Fruit fly (Drosophila melanogaster) whole organism, prepupa: ENCODE results near the gene Taf9.

Experiments
- CG10631 ChIP-seq: fragments of 200-800 bp; sonication (Bioruptor generic); optimal IDR thresholded peaks from 2 replicates; lab custom pipeline; 2016; ENCODE audit warnings: missing biosample characterization, missing genetic modification characterization
- CG10669 ChIP-seq: fragments of 200-800 bp; sonication (Bioruptor generic); optimal IDR thresholded peaks from 3 replicates; lab custom pipeline; 2018; ENCODE audit warnings: missing biosample characterization, mild to moderate bottlenecking, missing genetic modification characterization, moderate library complexity
- CG11294 ChIP-seq: fragments of 200-800 bp; sonication (Bioruptor generic); IDR thresholded peaks from 2 replicates; pipeline ENCODE4 v1.3.6; 2022; ENCODE audit warnings: missing biosample characterization, missing genetic modification characterization
- CG11762 ChIP-seq: fragments of 200-800 bp; sonication (Bioruptor generic); optimal IDR thresholded peaks from 3 replicates; lab custom pipeline; 2016; ENCODE audit warnings: missing biosample characterization, missing genetic modification characterization; ENCODE audit not compliant: insufficient read depth
- CG11902 ChIP-seq: fragments of 200-800 bp; sonication (Bioruptor generic); optimal IDR thresholded peaks from 3 replicates; lab custom pipeline; 2016; ENCODE audit warnings: missing biosample characterization, missing genetic modification characterization
- CG15336 ChIP-seq: fragments of 200-800 bp; sonication (Bioruptor generic); IDR thresholded peaks from 2 replicates; pipeline ENCODE4 v1.3.6; 2022; ENCODE audit warnings: missing biosample characterization, missing genetic modification characterization
- CG1621 ChIP-seq: fragments of 200-800 bp; sonication (Bioruptor generic); optimal IDR thresholded peaks from 3 replicates; lab custom pipeline; 2018; ENCODE audit warnings: missing biosample characterization, mild to moderate bottlenecking, missing genetic modification characterization
- CG34406 ChIP-seq: fragments of 200-800 bp; sonication (Bioruptor generic); optimal IDR thresholded peaks from 3 replicates; lab custom pipeline; 2016; ENCODE audit warnings: missing biosample characterization, missing genetic modification characterization
- CG6163 ChIP-seq: fragments of 200-800 bp; sonication (Bioruptor generic); IDR thresholded peaks from 3 replicates; pipeline ENCODE4 v1.3.6; 2022; ENCODE audit warnings: missing biosample characterization, missing genetic modification characterization
- CG6276 ChIP-seq: fragments of 200-800 bp; sonication (Bioruptor generic); optimal IDR thresholded peaks from 2 replicates; lab custom pipeline; 2017; ENCODE audit warnings: missing biosample characterization, mild to moderate bottlenecking, missing genetic modification characterization
- CG6792 ChIP-seq: fragments of 200-800 bp; sonication (Bioruptor generic); optimal IDR thresholded peaks from 3 replicates; lab custom pipeline; 2016; ENCODE audit warnings: missing biosample characterization, missing genetic modification characterization
- CG6808 ChIP-seq: fragments of 200-800 bp; sonication (Bioruptor generic); optimal IDR thresholded peaks from 3 replicates; lab custom pipeline; 2017; ENCODE audit warnings: missing biosample characterization, missing genetic modification characterization, mild to moderate bottlenecking, moderate library complexity, missing genetic modification reagents
- Eip78C ChIP-seq: fragments of 200-800 bp; sonication (Bioruptor generic); peaks from one replicate; lab custom pipeline; 2016; ENCODE audit warnings: missing biosample characterization, missing genetic modification characterization
- Eip93F ChIP-seq: fragments of 200-800 bp; sonication (Bioruptor generic); optimal IDR thresholded peaks from 2 replicates; lab custom pipeline; 2016; ENCODE audit warnings: missing biosample characterization, mild to moderate bottlenecking, missing genetic modification characterization
- Ets96B ChIP-seq: fragments of 200-800 bp; optimal IDR thresholded peaks from 2 replicates; lab custom pipeline; 2019; ENCODE audit warnings: missing biosample characterization, mild to moderate bottlenecking, missing genetic modification characterization, moderate library complexity
- Hr38 ChIP-seq: sonication (Bioruptor generic); optimal IDR thresholded peaks from 2 replicates; lab custom pipeline; 2016; ENCODE audit warnings: missing biosample characterization, missing genetic modification characterization
- Hr39 ChIP-seq: fragments of 200-800 bp; sonication (Bioruptor generic); optimal IDR thresholded peaks from 2 replicates; lab custom pipeline; 2016; ENCODE audit warnings: missing biosample characterization, missing genetic modification characterization
- Hr4 ChIP-seq: fragments of 200-800 bp; sonication (Bioruptor generic); optimal IDR thresholded peaks from 3 replicates; lab custom pipeline; 2016; ENCODE audit warnings: missing biosample characterization, missing genetic modification characterization
- Met ChIP-seq: fragments of 200-800 bp; sonication (Bioruptor generic); optimal IDR thresholded peaks from 3 replicates; lab custom pipeline; 2016; ENCODE audit warnings: missing biosample characterization, missing genetic modification characterization
- Sox102F ChIP-seq: fragments of 200-800 bp; sonication (Bioruptor generic); optimal IDR thresholded peaks from 2 replicates; lab custom pipeline; 2016; ENCODE audit warnings: missing biosample characterization, mild to moderate bottlenecking, missing genetic modification characterization
- Sox14 ChIP-seq: fragments of 200-800 bp; sonication (Bioruptor generic); optimal IDR thresholded peaks from 3 replicates; lab custom pipeline; 2016; ENCODE audit warnings: missing biosample characterization, missing genetic modification characterization
- achi ChIP-seq: fragments of 200-800 bp; sonication (Bioruptor generic); optimal IDR thresholded peaks from 3 replicates; lab custom pipeline; 2016; ENCODE audit warnings: missing biosample characterization, missing genetic modification characterization
- dac ChIP-seq: fragments of 200-800 bp; sonication (Bioruptor generic); optimal IDR thresholded peaks from 2 replicates; lab custom pipeline; 2017; ENCODE audit warnings: missing biosample characterization, mild to moderate bottlenecking, missing genetic modification characterization
- dsx ChIP-seq: fragments of 200-800 bp; optimal IDR thresholded peaks from 3 replicates; lab custom pipeline; 2019; ENCODE audit warnings: missing biosample characterization, mild to moderate bottlenecking, missing genetic modification characterization, moderate library complexity; ENCODE audit not compliant: poor library complexity, severe bottlenecking
- esn ChIP-seq: fragments of 200-800 bp; sonication (Bioruptor generic); optimal IDR thresholded peaks from 2 replicates; lab custom pipeline; 2016; ENCODE audit warnings: missing biosample characterization, mild to moderate bottlenecking, missing genetic modification characterization, moderate library complexity
- fd59A ChIP-seq: fragments of 200-800 bp; sonication (Bioruptor generic); optimal IDR thresholded peaks from 2 replicates; lab custom pipeline; 2017; ENCODE audit warnings: missing biosample characterization, mild to moderate bottlenecking, missing genetic modification characterization, missing genetic modification reagents
- fd85E ChIP-seq: fragments of 200-800 bp; sonication (Bioruptor generic); optimal IDR thresholded peaks from 3 replicates; lab custom pipeline; 2016; ENCODE audit warnings: missing biosample characterization, missing genetic modification characterization
- fkh ChIP-seq: fragments of 200-800 bp; sonication (Bioruptor generic); optimal IDR thresholded peaks from 3 replicates; lab custom pipeline; 2017; ENCODE audit warnings: missing biosample characterization, mild to moderate bottlenecking, missing genetic modification characterization, moderate library complexity
- pdm3 ChIP-seq: fragments of 200-800 bp; sonication (Bioruptor generic); optimal IDR thresholded peaks from 3 replicates; lab custom pipeline; 2016; ENCODE audit warnings: missing biosample characterization, missing genetic modification characterization
- salr ChIP-seq, 2 experiments: fragments of 200-800 bp; sonication (Bioruptor generic); optimal IDR thresholded peaks; 3 replicates each; lab custom pipeline; 2016 to 2018; ENCODE audit warnings: missing biosample characterization in 2 of 2, missing genetic modification characterization in 2 of 2, mild to moderate bottlenecking in 1 of 2
- ss ChIP-seq, 2 experiments: fragments of 200-800 bp; sonication (Bioruptor generic); optimal IDR thresholded peaks; 2 replicates in 1 of 2; 3 replicates in 1 of 2; lab custom pipeline; 2017 to 2018; ENCODE audit warnings: mild to moderate bottlenecking in 2 of 2, missing biosample characterization in 2 of 2, missing genetic modification characterization in 2 of 2, moderate library complexity in 1 of 2
- svp ChIP-seq: fragments of 200-800 bp; sonication (Bioruptor generic); peaks from one replicate; lab custom pipeline; 2016; ENCODE audit warnings: missing biosample characterization, missing genetic modification characterization
- topi ChIP-seq: fragments of 200-800 bp; sonication (Bioruptor generic); optimal IDR thresholded peaks from 3 replicates; lab custom pipeline; 2016; ENCODE audit warnings: missing biosample characterization, missing genetic modification characterization
- vri ChIP-seq: fragments of 200-800 bp; sonication (Bioruptor generic); optimal IDR thresholded peaks from 3 replicates; lab custom pipeline; 2016; ENCODE audit warnings: missing biosample characterization, mild to moderate bottlenecking, missing genetic modification characterization

Taf9 gene

dm6 chrX:17844623-17845022, 2.7 kb downstream of the Taf9 start, which contains the start of the genes CG8142 and Ucp4A (continued):
- peak; percentile 80 for TF ChIP-seq CG1621 (tag; lab: Kevin White, UChicago)
- TF ChIP-seq CG11762 = peak; percentile 85
- TF ChIP-seq vri (GFP tag; lab: Kevin White, UChicago) = peak; percentile 51
- TF ChIP-seq CG6163 (GFP tag; lab: Robert Waterston, UW) = peak; percentile 95
- peak; percentile 88 for TF ChIP-seq CG6808 (GFP tag; lab: Kevin White, UChicago)
- TF ChIP-seq Met (GFP tag; lab: Kevin White, UChicago) = no peak
- TF ChIP-seq Hr38 = no peak
- TF ChIP-seq CG11902 (GFP tag; lab: Kevin White, UChicago) = peak; percentile 86

dm6 chrX:17845820-17846379, 3.9 kb downstream of the Taf9 start:
- TF ChIP-seq fkh (GFP tag; lab: Kevin White, UChicago) = peak; percentile 56
- TF ChIP-seq CG15336 (GFP tag; lab: Robert Waterston, UW) = no peak
- TF ChIP-seq, all 60 proteins: peak for 1

dm6 chrX:17850179-17850578, 8.2 kb downstream of the Taf9 start, which contains the start of the genes CG15814 and Spt7:
CG15814 (minus strand) TSS chrX:17850342.
Spt7 (plus strand) TSS chrX:17850460.
- TF ChIP-seq Ets96B = no peak
- no peak for TF ChIP-seq pdm3 (GFP tag; lab: Kevin White, UChicago)
- no peak for TF ChIP-seq achi (GFP tag; lab: Kevin White, UChicago)
- TF ChIP-seq CG10631 = no peak
- TF ChIP-seq Sox102F (GFP tag; lab: Kevin White, UChicago) = no peak
- no peak for TF ChIP-seq fd85E (GFP tag; lab: Kevin White, UChicago)
- TF ChIP-seq dac (GFP tag; lab: Kevin White, UChicago) = no peak
- no peak for TF ChIP-seq ss (GFP tag; optimal IDR thresholded peaks at IDR 0.05; lab: Kevin White, UChicago)
- peak; percentile 38 for TF ChIP-seq esn (GFP tag; lab: Kevin White, UChicago)
- no peak for TF ChIP-seq CG11902 (GFP tag; lab: Kevin White, UChicago)
- TF ChIP-seq Hr4 = no peak
- TF ChIP-seq topi = no peak
- no peak for TF ChIP-seq vri (GFP tag; lab: Kevin White, UChicago)
- TF ChIP-seq Hr38 = no peak
- no peak for TF ChIP-seq CG11294 (GFP tag; lab: Robert Waterston, UW)
- TF ChIP-seq Sox14 (GFP tag; lab: Kevin White, UChicago) = no peak
- no peak for TF ChIP-seq svp (GFP tag; lab: Kevin White, UChicago)
- TF ChIP-seq fkh (GFP tag; lab: Kevin White, UChicago) = peak; percentile 100
- TF ChIP-seq CG11762 = no peak
- no peak for TF ChIP-seq CG1621 (tag; lab: Kevin White, UChicago)
- TF ChIP-seq dsx (GFP tag; lab: Kevin White, UChicago) = no peak
- no peak for TF ChIP-seq CG10669 (GFP tag; lab: Kevin White, UChicago)
- peak; percentile 69 for TF ChIP-seq Eip78C (GFP tag; lab: Kevin White, UChicago)
- no peak for TF ChIP-seq fd59A (GFP tag; lab: Kevin White, UChicago)
- no peak for TF ChIP-seq CG34406
- TF ChIP-seq CG6163 (GFP tag; lab: Robert Waterston, UW) = 0 out of 3 replicates have a peak, but pooled peaks have one; percentile 16
- TF ChIP-seq CG6792 (GFP tag; lab: Kevin White, UChicago) = no peak
- TF ChIP-seq Eip93F = no peak
- TF ChIP-seq CG6276 (GFP tag; lab: Kevin White, UChicago) = no peak
- TF ChIP-seq salr (GFP tag; optimal IDR thresholded peaks at IDR 0.05; lab: Kevin White, UChicago) = no peak

dm6 chrX:17852457-17852856, 10.5 kb downstream of the Taf9 start, which contains the start of gene CG32554:
CG32554 (minus strand) TSS chrX:17852685.
- TF ChIP-seq Hr39 (no peak), salr (GFP tag; optimal IDR thresholded peaks at IDR 0.05; lab: Kevin White, UChicago) (no peak), fkh (GFP tag; lab: Kevin White, UChicago) (peak; percentile 89)
